Fruit fly (Drosophila melanogaster): ENCODE measurements around the gene Pburs.

Gene Pburs

DNA sequence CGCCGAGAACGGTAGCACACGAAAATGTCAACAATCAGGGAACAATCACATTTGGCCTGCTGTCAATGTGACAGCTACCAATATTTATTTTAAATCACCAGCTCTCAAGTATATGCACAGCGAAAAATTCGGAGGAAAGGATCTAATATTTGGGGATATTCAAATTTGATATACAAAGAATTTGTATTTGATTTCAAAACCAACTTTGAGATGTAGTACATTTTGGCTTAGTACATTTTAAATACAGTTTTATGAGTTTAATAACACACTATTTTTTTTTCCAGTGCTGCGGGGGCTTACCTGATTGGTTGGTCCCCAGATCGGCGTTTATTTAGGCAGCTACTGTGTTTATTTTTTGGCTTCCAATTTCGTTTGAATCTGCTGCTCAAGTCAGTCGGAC is 43.9 kb upstream of the Pburs start (continued):
- TF ChIP-seq CG12236 (GFP tag; optimal IDR thresholded peaks at IDR 0.05) (peak; percentile 87), CG18011 (GFP tag; optimal IDR thresholded peaks at IDR 0.05) (peak; percentile 40), Myb (GFP tag; optimal IDR thresholded peaks at IDR 0.05) (peak; percentile 61), Taf1 (GFP tag; IDR thresholded peaks at IDR 0.05) (peak; percentile 16; the same call in 1 of the 2 replicates), CG1602 (GFP tag; optimal IDR thresholded peaks at IDR 0.05) (peak; percentile 79), CG11723 (GFP tag; optimal IDR thresholded peaks at IDR 0.05) (peak; percentile 69), Eip74EF (GFP tag; optimal IDR thresholded peaks at IDR 0.05) (peak in 1 of 2 experiments; percentile 69), nmo (GFP tag; optimal IDR thresholded peaks at IDR 0.05) (peak; percentile 83), CG2712 (tag; optimal IDR thresholded peaks at IDR 0.05) (peak; percentile 90), vfl (GFP tag; optimal IDR thresholded peaks at IDR 0.05) (peak; percentile 49), H15 (GFP tag; IDR thresholded peaks at IDR 0.05) (peak; percentile 43; the same call in 1 of the 3 replicates), dpn (GFP tag; optimal IDR thresholded peaks at IDR 0.05) (peak; percentile 80 to 83), CG17186 (GFP tag; optimal IDR thresholded peaks at IDR 0.05) (peak; percentile 28), pan (optimal IDR thresholded peaks at IDR 0.05) (no peak), pan (GFP tag; optimal IDR thresholded peaks at IDR 0.05 in 1 of 2, IDR thresholded peaks at IDR 0.05 in 1 of 2) (peak in 1 of 2 experiments; percentile 87), CG34376 (GFP tag; optimal IDR thresholded peaks at IDR 0.05) (no peak), CG7271 (tag; optimal IDR thresholded peaks at IDR 0.05) (no peak), ttk (GFP tag; IDR thresholded peaks at IDR 0.05) (no peak; the same call in 1 of the 2 replicates), Atf3 (GFP tag; optimal IDR thresholded peaks at IDR 0.05) (peak; percentile 74), CG10274 (GFP tag; optimal IDR thresholded peaks at IDR 0.05) (peak; percentile 40), Dek (tag; optimal IDR thresholded peaks at IDR 0.05) (peak; percentile 57), Sox102F (GFP tag; optimal IDR thresholded peaks at IDR 0.05) (peak; percentile 78), CG17361 (GFP tag; IDR thresholded peaks at IDR 0.05) (peak; percentile 77), bab2 (GFP tag; optimal IDR thresholded peaks at IDR 0.05) (peak; percentile 84), tap (tag; optimal IDR thresholded peaks at IDR 0.05) (peak; percentile 35), CG17829 (tag; optimal IDR thresholded peaks at IDR 0.05) (peak; percentile 84), CG4360 (GFP tag; IDR thresholded peaks at IDR 0.05) (peak; percentile 54), Adf1 (GFP tag; IDR thresholded peaks at IDR 0.05) (0 out of 2 replicates have a peak, but pooled peaks have one; percentile 17), CG1647 (GFP tag; optimal IDR thresholded peaks at IDR 0.05) (peak; percentile 71), CG9932 (GFP tag; IDR thresholded peaks at IDR 0.05) (peak; percentile 55), CG11093 (GFP tag; IDR thresholded peaks at IDR 0.05) (peak; percentile 74), Trl (optimal IDR thresholded peaks at IDR 0.05) (no peak), Trl (GFP tag; optimal IDR thresholded peaks at IDR 0.05) (peak; percentile 90), so (GFP tag; IDR thresholded peaks at IDR 0.05) (peak; percentile 68; the same call in 1 of the 3 replicates), CG6813 (GFP tag; optimal IDR thresholded peaks at IDR 0.05) (peak; percentile 73), sug (tag; optimal IDR thresholded peaks at IDR 0.05) (no peak), Xbp1 (GFP tag; optimal IDR thresholded peaks at IDR 0.05) (peak; percentile 83), CG12942 (GFP tag; optimal IDR thresholded peaks at IDR 0.05) (peak; percentile 48), pfk (GFP tag; optimal IDR thresholded peaks at IDR 0.05) (no peak), CG31224 (GFP tag; IDR thresholded peaks at IDR 0.05) (peak; percentile 62), ab (GFP tag; optimal IDR thresholded peaks at IDR 0.05) (peak; percentile 74), CG12299 (tag; optimal IDR thresholded peaks at IDR 0.05) (peak; percentile 53), CG12391 (tag; optimal IDR thresholded peaks at IDR 0.05) (peak; percentile 89), sr (GFP tag; IDR thresholded peaks at IDR 0.05) (peak; percentile 53; the same call in 1 of the 3 replicates), Ets97D (GFP tag; optimal IDR thresholded peaks at IDR 0.05) (peak; percentile 30), Camta (GFP tag; optimal IDR thresholded peaks at IDR 0.05) (peak; percentile 75), Fer2 (tag; optimal IDR thresholded peaks at IDR 0.05) (no peak), gro (GFP tag; optimal IDR thresholded peaks at IDR 0.05) (peak; percentile 8), CG13624 (GFP tag; optimal IDR thresholded peaks at IDR 0.05) (peak; percentile 85), lilli (GFP tag; optimal IDR thresholded peaks at IDR 0.05) (peak; percentile 81), Hr39 (optimal IDR thresholded peaks at IDR 0.05) (no peak), kay (GFP tag; optimal IDR thresholded peaks at IDR 0.05) (peak; percentile 28)
